Worm (Caenorhabditis elegans) whole organism, L1 larva: ENCODE results near the gene dylt-2.

Experiments
- ama-1 ChIP-seq: fragments of 150-350 bp; optimal IDR thresholded peaks from 2 replicates; lab custom pipeline; 2014
- nhr-76 ChIP-seq: sonication (generic microtip); optimal IDR thresholded peaks from 2 replicates; lab custom pipeline; 2017; ENCODE audit warnings: missing biosample characterization, missing genetic modification characterization
- nhr-90 ChIP-seq: sonication (generic microtip); optimal IDR thresholded peaks from 2 replicates; lab custom pipeline; 2016; ENCODE audit warnings: mild to moderate bottlenecking, missing genetic modification characterization, missing compliant biosample characterization; ENCODE audit not compliant: poor library complexity
- vab-15 ChIP-seq: sonication (generic microtip); optimal IDR thresholded peaks from 2 replicates; lab custom pipeline; 2017; ENCODE audit warnings: missing genotype, mild to moderate bottlenecking, missing genetic modification characterization, missing compliant biosample characterization

- no peak for TF ChIP-seq vab-15 (tag; lab: Kevin White, UChicago)
- TF ChIP-seq ama-1 (lab: Kevin White, UChicago) = no peak
- TF ChIP-seq nhr-76 (tag; lab: Kevin White, UChicago) = no peak
- TF ChIP-seq nhr-90 = no peak
These were observed 34.9 kb downstream of the dylt-2 start, which contains the start of gene ensh-1 for ce11 chrX:8905089-8905488.
